Fruit fly (Drosophila melanogaster) whole organism, embryonic: ENCODE results near the gene Eip75B.

Source experiments
- Asciz ChIP-seq: fragments of 200-800 bp; sonication (Bioruptor generic); optimal IDR thresholded peaks from 2 replicates; lab custom pipeline; 2017; ENCODE audit warnings: missing biosample characterization, mild to moderate bottlenecking, missing genetic modification characterization, missing genetic modification reagents
- Blimp-1 ChIP-seq: fragments of 200-800 bp; sonication (Bioruptor generic); optimal IDR thresholded peaks from 3 replicates; lab custom pipeline; 2018; ENCODE audit warnings: missing biosample characterization, missing genetic modification characterization, mild to moderate bottlenecking, moderate library complexity, missing genetic modification reagents
- CG10267 ChIP-seq: fragments of 200-800 bp; sonication (Bioruptor generic); optimal IDR thresholded peaks from 2 replicates; lab custom pipeline; 2018; ENCODE audit warnings: missing biosample characterization, mild to moderate bottlenecking, missing genetic modification characterization, moderate library complexity
- CG10274 ChIP-seq: fragments of 200-800 bp; sonication (Bioruptor generic); optimal IDR thresholded peaks from 3 replicates; lab custom pipeline; 2017; ENCODE audit warnings: missing biosample characterization, mild to moderate bottlenecking, missing genetic modification characterization
- CG10543 ChIP-seq: fragments of 200-800 bp; sonication (Bioruptor generic); optimal IDR thresholded peaks from 3 replicates; lab custom pipeline; 2017; ENCODE audit warnings: missing biosample characterization, mild to moderate bottlenecking, missing genetic modification characterization, moderate library complexity
- CG12219 ChIP-seq: fragments of 200-800 bp; sonication (Bioruptor generic); optimal IDR thresholded peaks from 3 replicates; lab custom pipeline; 2018; ENCODE audit warnings: missing biosample characterization, mild to moderate bottlenecking, missing genetic modification characterization
- CG15514 ChIP-seq: fragments of 200-800 bp; sonication (Bioruptor generic); optimal IDR thresholded peaks from 3 replicates; lab custom pipeline; 2017; ENCODE audit warnings: missing biosample characterization, missing genetic modification characterization, mild to moderate bottlenecking, moderate library complexity, missing genetic modification reagents
- CG1603 ChIP-seq: fragments of 200-800 bp; sonication (Bioruptor generic); optimal IDR thresholded peaks from 2 replicates; lab custom pipeline; 2019; ENCODE audit warnings: missing biosample characterization, mild to moderate bottlenecking, missing genetic modification characterization, moderate library complexity
- CG17802 ChIP-seq: fragments of 200-800 bp; sonication (Bioruptor generic); optimal IDR thresholded peaks from 2 replicates; lab custom pipeline; 2018; ENCODE audit warnings: missing biosample characterization, mild to moderate bottlenecking, missing genetic modification characterization, moderate library complexity
- CG1832 ChIP-seq: fragments of 200-800 bp; sonication (Bioruptor generic); optimal IDR thresholded peaks from 2 replicates; lab custom pipeline; 2017; ENCODE audit warnings: missing biosample characterization, mild to moderate bottlenecking, missing genetic modification characterization, inconsistent platforms
- CG2678 ChIP-seq: fragments of 200-800 bp; sonication (Bioruptor generic); optimal IDR thresholded peaks from 3 replicates; lab custom pipeline; 2019; ENCODE audit warnings: missing biosample characterization, mild to moderate bottlenecking, missing genetic modification characterization, moderate library complexity
- CG2712 ChIP-seq: fragments of 200-800 bp; optimal IDR thresholded peaks from 3 replicates; lab custom pipeline; 2019; ENCODE audit warnings: missing biosample characterization, mild to moderate bottlenecking, missing genetic modification characterization, moderate library complexity
- CG3281 ChIP-seq: fragments of 200-800 bp; sonication (Bioruptor generic); optimal IDR thresholded peaks from 3 replicates; lab custom pipeline; 2017; ENCODE audit warnings: missing biosample characterization, mild to moderate bottlenecking, missing genetic modification characterization
- CG6683 ChIP-seq: fragments of 200-800 bp; sonication (Bioruptor generic); optimal IDR thresholded peaks from 2 replicates; lab custom pipeline; 2017; ENCODE audit warnings: missing biosample characterization, mild to moderate bottlenecking, missing genetic modification characterization, missing genetic modification reagents
- CG7556 ChIP-seq: fragments of 200-800 bp; sonication (Bioruptor generic); optimal IDR thresholded peaks from 2 replicates; lab custom pipeline; 2017; ENCODE audit warnings: missing biosample characterization, mild to moderate bottlenecking, missing genetic modification characterization
- CG8478 ChIP-seq: fragments of >200 bp; optimal IDR thresholded peaks from 2 replicates; lab custom pipeline; 2018
- CG9609 ChIP-seq: fragments of 200-800 bp; sonication (Bioruptor generic); optimal IDR thresholded peaks from 3 replicates; lab custom pipeline; 2016; ENCODE audit warnings: missing biosample characterization, missing genetic modification characterization
- Chrac-16 ChIP-seq: fragments of 200-800 bp; sonication (Bioruptor generic); optimal IDR thresholded peaks from 3 replicates; lab custom pipeline; 2016; ENCODE audit warnings: missing biosample characterization, missing genetic modification characterization
- D19A ChIP-seq: fragments of 200-800 bp; optimal IDR thresholded peaks from 3 replicates; lab custom pipeline; 2019; ENCODE audit warnings: missing biosample characterization, mild to moderate bottlenecking, missing genetic modification characterization, moderate library complexity
- Eip74EF ChIP-seq, 2 experiments: fragments of 200-800 bp in 1 of 2; fragments of >200 bp in 1 of 2; sonication (Bioruptor generic) in 1 of 2; optimal IDR thresholded peaks; 2 replicates each; lab custom pipeline; 2017 to 2019; ENCODE audit warnings: missing biosample characterization in 2 of 2, missing genetic modification characterization in 2 of 2, mild to moderate bottlenecking in 1 of 2, moderate library complexity in 1 of 2
- Fer1 ChIP-seq: fragments of 200-800 bp; sonication (Bioruptor generic); optimal IDR thresholded peaks from 2 replicates; lab custom pipeline; 2017; ENCODE audit warnings: missing biosample characterization, mild to moderate bottlenecking, missing genetic modification characterization
- Fer3 ChIP-seq: fragments of 200-800 bp; sonication (Bioruptor generic); optimal IDR thresholded peaks from 2 replicates; lab custom pipeline; 2018; ENCODE audit warnings: missing biosample characterization, mild to moderate bottlenecking, missing genetic modification characterization, moderate library complexity
- Gsc ChIP-seq: fragments of 200-800 bp; sonication (Bioruptor generic); IDR thresholded peaks from 2 replicates; pipeline ENCODE4 v1.3.6; 2022; ENCODE audit warnings: missing biosample characterization, missing genetic modification characterization
- HHEX ChIP-seq: fragments of 200-800 bp; sonication (Bioruptor generic); optimal IDR thresholded peaks from 3 replicates; lab custom pipeline; 2017; ENCODE audit warnings: missing biosample characterization, mild to moderate bottlenecking, missing genetic modification characterization, missing genetic modification reagents
- Lhr ChIP-seq: fragments of 200-800 bp; sonication (Bioruptor generic); optimal IDR thresholded peaks from 3 replicates; lab custom pipeline; 2017; ENCODE audit warnings: mild to moderate bottlenecking, missing biosample characterization, missing genetic modification reagents, missing genetic modification characterization
- Mes4 ChIP-seq: fragments of 200-800 bp; sonication (Bioruptor generic); optimal IDR thresholded peaks from 2 replicates; lab custom pipeline; 2016; ENCODE audit warnings: missing biosample characterization, missing genetic modification characterization
- Oli ChIP-seq: fragments of 200-800 bp; sonication (Bioruptor generic); optimal IDR thresholded peaks from 2 replicates; lab custom pipeline; 2018; ENCODE audit warnings: missing biosample characterization, mild to moderate bottlenecking, missing genetic modification characterization, moderate library complexity
- PHDP ChIP-seq: fragments of 200-800 bp; sonication (Bioruptor generic); optimal IDR thresholded peaks from 3 replicates; lab custom pipeline; 2018; ENCODE audit warnings: missing biosample characterization, mild to moderate bottlenecking, missing genetic modification characterization, moderate library complexity
- TFAM ChIP-seq: fragments of 200-800 bp; sonication (Bioruptor generic); optimal IDR thresholded peaks from 2 replicates; lab custom pipeline; 2017; ENCODE audit warnings: missing biosample characterization, missing genetic modification characterization, inconsistent platforms
- cg ChIP-seq: fragments of 200-800 bp; sonication (Bioruptor generic); optimal IDR thresholded peaks from 3 replicates; lab custom pipeline; 2019; ENCODE audit warnings: missing biosample characterization, mild to moderate bottlenecking, missing genetic modification characterization, moderate library complexity
- chm ChIP-seq: fragments of 200-800 bp; sonication (Bioruptor generic); IDR thresholded peaks from 2 replicates; pipeline ENCODE4 v1.3.6; 2022; ENCODE audit warnings: missing biosample characterization, missing genetic modification characterization
- dimm ChIP-seq: fragments of 200-800 bp; sonication (Bioruptor generic); IDR thresholded peaks from 2 replicates; pipeline ENCODE4 v1.3.6; 2022; ENCODE audit warnings: missing biosample characterization, missing genetic modification characterization
- dm ChIP-seq: fragments of 200-800 bp; sonication (Bioruptor generic); optimal IDR thresholded peaks from 3 replicates; lab custom pipeline; 2016; ENCODE audit warnings: missing biosample characterization, missing genetic modification characterization
- dmrt11E ChIP-seq: fragments of 200-800 bp; sonication (Bioruptor generic); optimal IDR thresholded peaks from 3 replicates; lab custom pipeline; 2018; ENCODE audit warnings: missing biosample characterization, mild to moderate bottlenecking, missing genetic modification characterization, moderate library complexity
- eyg ChIP-seq: fragments of 200-800 bp; sonication (Bioruptor generic); optimal IDR thresholded peaks from 3 replicates; lab custom pipeline; 2016; ENCODE audit warnings: missing biosample characterization, missing genetic modification characterization
- fd3F ChIP-seq: fragments of 200-800 bp; sonication (Bioruptor generic); optimal IDR thresholded peaks from 2 replicates; lab custom pipeline; 2018; ENCODE audit warnings: missing biosample characterization, mild to moderate bottlenecking, missing genetic modification characterization, moderate library complexity
- fd96Cb ChIP-seq: fragments of 200-800 bp; sonication (Bioruptor generic); optimal IDR thresholded peaks from 2 replicates; lab custom pipeline; 2018; ENCODE audit warnings: missing biosample characterization, mild to moderate bottlenecking, missing genetic modification characterization, moderate library complexity
- gfzf ChIP-seq: fragments of 200-800 bp; sonication (Bioruptor generic); optimal IDR thresholded peaks from 2 replicates; lab custom pipeline; 2016; ENCODE audit warnings: missing biosample characterization, mild to moderate bottlenecking, missing genetic modification characterization, moderate library complexity
- klu ChIP-seq: fragments of 200-800 bp; sonication (Bioruptor generic); IDR thresholded peaks from 2 replicates; pipeline ENCODE4 v1.3.6; 2022; ENCODE audit warnings: missing biosample characterization, missing genetic modification characterization
- lilli ChIP-seq: fragments of 200-800 bp; sonication (Bioruptor generic); optimal IDR thresholded peaks from 3 replicates; lab custom pipeline; 2016; ENCODE audit warnings: missing biosample characterization, missing genetic modification characterization
- mld ChIP-seq: fragments of 200-800 bp; sonication (Bioruptor generic); IDR thresholded peaks from 3 replicates; pipeline ENCODE4 v1.3.6; 2022; ENCODE audit warnings: missing biosample characterization, missing genetic modification characterization; ENCODE audit not compliant: partially characterized antibody
- nom ChIP-seq: fragments of 200-800 bp; sonication (Bioruptor generic); optimal IDR thresholded peaks from 2 replicates; lab custom pipeline; 2017; ENCODE audit warnings: missing biosample characterization, missing genetic modification characterization, mild to moderate bottlenecking, moderate library complexity, missing genetic modification reagents
- pb ChIP-seq: fragments of 200-800 bp; sonication (Bioruptor generic); optimal IDR thresholded peaks from 3 replicates; lab custom pipeline; 2016; ENCODE audit warnings: missing biosample characterization, missing genetic modification characterization
- pfk ChIP-seq: fragments of 200-800 bp; sonication (Bioruptor generic); optimal IDR thresholded peaks from 2 replicates; lab custom pipeline; 2018; ENCODE audit warnings: missing biosample characterization, mild to moderate bottlenecking, missing genetic modification characterization, moderate library complexity
- salm ChIP-seq: fragments of 200-800 bp; sonication (Bioruptor generic); optimal IDR thresholded peaks from 2 replicates; lab custom pipeline; 2018; ENCODE audit warnings: missing biosample characterization, mild to moderate bottlenecking, missing genetic modification characterization
- sisA ChIP-seq: fragments of 200-800 bp; sonication (Bioruptor generic); IDR thresholded peaks from 2 replicates; pipeline ENCODE4 v1.3.6; 2022; ENCODE audit warnings: missing biosample characterization, missing genetic modification characterization
- trh ChIP-seq: fragments of 200-800 bp; sonication (Bioruptor generic); optimal IDR thresholded peaks from 2 replicates; lab custom pipeline; 2016; ENCODE audit warnings: missing biosample characterization, missing genetic modification characterization
- wdn ChIP-seq: fragments of 200-800 bp; sonication (Bioruptor generic); IDR thresholded peaks from 2 replicates; pipeline ENCODE4 v1.3.6; 2022; ENCODE audit warnings: missing biosample characterization, missing genetic modification characterization

Gene Eip75B

DNA sequence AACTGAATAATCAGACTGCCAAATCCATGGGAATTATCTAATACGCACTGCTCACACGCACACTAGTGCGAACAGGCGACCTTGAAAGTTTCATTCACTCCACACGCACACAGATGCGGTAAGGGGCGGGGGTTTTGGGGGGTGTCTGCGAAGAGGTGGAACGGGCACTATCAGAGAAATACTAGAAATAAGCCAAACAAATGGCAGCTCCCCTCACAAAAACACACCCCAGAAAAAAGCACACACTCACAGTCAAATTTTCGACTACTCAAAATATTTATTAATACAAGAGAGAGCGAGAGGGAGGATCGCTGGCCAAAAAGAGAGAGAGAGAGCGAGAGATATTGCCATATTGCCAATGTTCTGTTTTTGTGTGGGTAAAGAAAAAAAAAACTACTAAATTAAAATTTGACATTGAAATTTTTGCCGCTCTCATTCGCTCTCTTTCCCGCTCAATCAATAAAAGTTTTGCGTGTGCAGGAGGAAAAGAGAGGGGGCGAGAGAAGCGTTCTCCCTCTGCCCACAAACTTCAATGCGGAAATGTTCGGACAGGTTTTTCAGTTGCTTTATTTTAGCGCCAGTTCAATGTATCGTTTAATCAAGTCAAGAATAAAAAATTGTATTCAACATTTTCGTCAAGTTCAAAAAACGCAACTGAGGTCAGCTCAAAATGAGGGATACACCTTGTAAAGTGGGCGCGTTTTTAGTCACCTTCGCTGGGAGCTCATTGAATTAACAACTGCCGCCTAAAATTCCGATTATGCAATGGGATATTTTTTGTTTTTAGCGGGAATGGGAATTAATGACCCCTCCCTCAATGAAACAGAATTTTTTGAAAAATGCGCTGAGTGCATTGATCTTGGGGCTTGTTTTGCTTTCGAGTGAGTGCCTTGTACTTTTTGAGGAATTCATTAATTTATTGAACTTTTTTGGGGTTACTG, 69.0 kb downstream of the Eip75B start:
- TF ChIP-seq salm (tag; lab: Kevin White, UChicago) (no peak), fd3F (no peak), CG17802 (tag; lab: Kevin White, UChicago) (no peak), Mes4 (GFP tag; lab: Kevin White, UChicago) (no peak), HHEX (GFP tag; lab: Kevin White, UChicago) (peak; percentile 41), Blimp-1 (no peak), klu (peak; percentile 56), Fer3 (tag; lab: Kevin White, UChicago) (no peak), sisA (GFP tag; lab: Robert Waterston, UW) (no peak), trh (no peak), chm (GFP tag; lab: Robert Waterston, UW) (no peak), pb (GFP tag; lab: Kevin White, UChicago) (no peak), CG1832 (peak; percentile 68), gfzf (GFP tag; lab: Kevin White, UChicago) (no peak), TFAM (GFP tag; lab: Kevin White, UChicago) (no peak), CG9609 (GFP tag; lab: Kevin White, UChicago) (no peak), pfk (no peak), dimm (GFP tag; lab: Robert Waterston, UW) (no peak), CG6683 (GFP tag; lab: Kevin White, UChicago) (no peak), Chrac-16 (GFP tag; lab: Kevin White, UChicago) (no peak), eyg (no peak), CG3281 (peak; percentile 25), CG1603 (tag; lab: Kevin White, UChicago) (no peak), lilli (GFP tag; lab: Kevin White, UChicago) (no peak), CG12219 (GFP tag; lab: Kevin White, UChicago) (no peak), CG15514 (GFP tag; lab: Kevin White, UChicago) (no peak), Asciz (no peak), dm (GFP tag; lab: Kevin White, UChicago) (no peak), fd96Cb (tag; lab: Kevin White, UChicago) (no peak), CG8478 (lab: Kevin White, UChicago) (no peak), nom (GFP tag; lab: Kevin White, UChicago) (no peak), D19A (tag; lab: Kevin White, UChicago) (no peak), CG7556 (GFP tag; lab: Kevin White, UChicago) (peak; percentile 5), Oli (tag; lab: Kevin White, UChicago) (no peak), CG2678 (tag; lab: Kevin White, UChicago) (peak; percentile 11), dmrt11E (tag; lab: Kevin White, UChicago) (no peak), CG10267 (no peak), PHDP (tag; lab: Kevin White, UChicago) (no peak), Eip74EF (GFP tag; optimal IDR thresholded peaks at IDR 0.05; lab: Kevin White, UChicago) (peak in 1 of 2 experiments; percentile 86), mld (GFP tag; lab: Robert Waterston, UW) (no peak), wdn (GFP tag; lab: Robert Waterston, UW) (no peak), Gsc (no peak), CG2712 (tag; lab: Kevin White, UChicago) (no peak), CG10274 (GFP tag; lab: Kevin White, UChicago) (no peak), cg (peak; percentile 73), CG10543 (GFP tag; lab: Kevin White, UChicago) (peak; percentile 88), Lhr (GFP tag; lab: Kevin White, UChicago) (no peak), Fer1 (no peak)
